Fruit fly (Drosophila melanogaster) whole organism, pupa: ENCODE results near the gene comm3.
A peak's percentile ranks its signal among the peaks of the same experiment; 100 is the strongest.

Experiments
- CG10348 ChIP-seq: fragments of 200-800 bp; sonication (Bioruptor generic); IDR thresholded peaks from 2 replicates; pipeline ENCODE4 v1.3.6; 2022; ENCODE audit warnings: missing biosample characterization, missing genetic modification characterization
- CG12605 ChIP-seq: fragments of 200-800 bp; sonication (Bioruptor generic); IDR thresholded peaks from 2 replicates; pipeline ENCODE4 v1.3.6; 2022; ENCODE audit warnings: missing biosample characterization, missing genetic modification characterization
- CG13204 ChIP-seq: fragments of 200-800 bp; sonication (Bioruptor generic); optimal IDR thresholded peaks from 2 replicates; lab custom pipeline; 2018; ENCODE audit warnings: missing biosample characterization, mild to moderate bottlenecking, missing genetic modification characterization, moderate library complexity
- CG14655 ChIP-seq: fragments of 200-800 bp; sonication (Bioruptor generic); optimal IDR thresholded peaks from 3 replicates; lab custom pipeline; 2017; ENCODE audit warnings: mild to moderate bottlenecking, missing biosample characterization, missing genetic modification reagents, missing genetic modification characterization
- CG15710 ChIP-seq: fragments of 200-800 bp; sonication (Bioruptor generic); optimal IDR thresholded peaks from 2 replicates; lab custom pipeline; 2018; ENCODE audit warnings: missing biosample characterization, mild to moderate bottlenecking, missing genetic modification characterization, moderate library complexity
- CG17806 ChIP-seq: fragments of 200-800 bp; sonication (Bioruptor generic); optimal IDR thresholded peaks from 2 replicates; lab custom pipeline; 2018; ENCODE audit warnings: missing biosample characterization, mild to moderate bottlenecking, missing genetic modification characterization, moderate library complexity
- CG32121 ChIP-seq: fragments of 200-800 bp; sonication (Bioruptor generic); IDR thresholded peaks from 2 replicates; pipeline ENCODE4 v1.3.6; 2022; ENCODE audit warnings: missing biosample characterization, missing genetic modification characterization
- CG34367 ChIP-seq: fragments of 200-800 bp; sonication (Bioruptor generic); optimal IDR thresholded peaks from 2 replicates; lab custom pipeline; 2018; ENCODE audit warnings: missing biosample characterization, mild to moderate bottlenecking, missing genetic modification characterization
- CG4496 ChIP-seq: fragments of 200-800 bp; sonication (Bioruptor generic); IDR thresholded peaks from 3 replicates; pipeline ENCODE4 v1.3.6; 2022; ENCODE audit warnings: missing biosample characterization, missing genetic modification characterization
- CG8159 ChIP-seq: fragments of 200-800 bp; sonication (Bioruptor generic); optimal IDR thresholded peaks from 3 replicates; lab custom pipeline; 2018; ENCODE audit warnings: missing biosample characterization, mild to moderate bottlenecking, missing genetic modification characterization, moderate library complexity
- CG8301 ChIP-seq: fragments of 200-800 bp; sonication (Bioruptor generic); optimal IDR thresholded peaks from 2 replicates; lab custom pipeline; 2018; ENCODE audit warnings: missing biosample characterization, mild to moderate bottlenecking, missing genetic modification characterization
- CG9948 ChIP-seq: fragments of 200-800 bp; sonication (Bioruptor generic); optimal IDR thresholded peaks from 2 replicates; lab custom pipeline; 2018; ENCODE audit warnings: missing biosample characterization, mild to moderate bottlenecking, missing genetic modification characterization, moderate library complexity
- D1 ChIP-seq: fragments of 200-800 bp; sonication (Bioruptor generic); optimal IDR thresholded peaks from 2 replicates; lab custom pipeline; 2018; ENCODE audit warnings: missing biosample characterization, mild to moderate bottlenecking, missing genetic modification characterization, moderate library complexity
- EcR ChIP-seq: fragments of 200-800 bp; sonication (Bioruptor generic); optimal IDR thresholded peaks from 3 replicates; lab custom pipeline; 2019; ENCODE audit warnings: missing biosample characterization, missing genetic modification characterization, mild to moderate bottlenecking, moderate library complexity, missing genetic modification reagents
- Ets98B ChIP-seq: fragments of 200-800 bp; sonication (Bioruptor generic); IDR thresholded peaks from 2 replicates; pipeline ENCODE4 v1.3.6; 2022; ENCODE audit warnings: missing biosample characterization, missing genetic modification characterization
- Pif1A ChIP-seq: fragments of 200-800 bp; sonication (Bioruptor generic); optimal IDR thresholded peaks from 3 replicates; lab custom pipeline; 2016; ENCODE audit warnings: missing biosample characterization, missing genetic modification characterization
- Pif1B ChIP-seq: fragments of 200-800 bp; sonication (Bioruptor generic); optimal IDR thresholded peaks from 3 replicates; lab custom pipeline; 2016; ENCODE audit warnings: missing biosample characterization, missing genetic modification characterization
- Snoo ChIP-seq: fragments of 200-800 bp; sonication (Bioruptor generic); optimal IDR thresholded peaks from 3 replicates; lab custom pipeline; 2017; ENCODE audit warnings: missing biosample characterization, mild to moderate bottlenecking, missing genetic modification characterization, inconsistent platforms
- fd96Ca ChIP-seq: fragments of 200-800 bp; sonication (Bioruptor generic); IDR thresholded peaks from 3 replicates; pipeline ENCODE4 v1.3.6; 2022; ENCODE audit warnings: missing biosample characterization, missing genetic modification characterization
- gl ChIP-seq: fragments of 200-800 bp; sonication (Bioruptor generic); optimal IDR thresholded peaks from 2 replicates; lab custom pipeline; 2018; ENCODE audit warnings: missing biosample characterization, mild to moderate bottlenecking, missing genetic modification characterization
- rn ChIP-seq: fragments of 200-800 bp; sonication (Bioruptor generic); IDR thresholded peaks from 2 replicates; pipeline ENCODE4 v1.3.6; 2022; ENCODE audit warnings: missing biosample characterization, missing genetic modification characterization

Gene comm3

DNA sequence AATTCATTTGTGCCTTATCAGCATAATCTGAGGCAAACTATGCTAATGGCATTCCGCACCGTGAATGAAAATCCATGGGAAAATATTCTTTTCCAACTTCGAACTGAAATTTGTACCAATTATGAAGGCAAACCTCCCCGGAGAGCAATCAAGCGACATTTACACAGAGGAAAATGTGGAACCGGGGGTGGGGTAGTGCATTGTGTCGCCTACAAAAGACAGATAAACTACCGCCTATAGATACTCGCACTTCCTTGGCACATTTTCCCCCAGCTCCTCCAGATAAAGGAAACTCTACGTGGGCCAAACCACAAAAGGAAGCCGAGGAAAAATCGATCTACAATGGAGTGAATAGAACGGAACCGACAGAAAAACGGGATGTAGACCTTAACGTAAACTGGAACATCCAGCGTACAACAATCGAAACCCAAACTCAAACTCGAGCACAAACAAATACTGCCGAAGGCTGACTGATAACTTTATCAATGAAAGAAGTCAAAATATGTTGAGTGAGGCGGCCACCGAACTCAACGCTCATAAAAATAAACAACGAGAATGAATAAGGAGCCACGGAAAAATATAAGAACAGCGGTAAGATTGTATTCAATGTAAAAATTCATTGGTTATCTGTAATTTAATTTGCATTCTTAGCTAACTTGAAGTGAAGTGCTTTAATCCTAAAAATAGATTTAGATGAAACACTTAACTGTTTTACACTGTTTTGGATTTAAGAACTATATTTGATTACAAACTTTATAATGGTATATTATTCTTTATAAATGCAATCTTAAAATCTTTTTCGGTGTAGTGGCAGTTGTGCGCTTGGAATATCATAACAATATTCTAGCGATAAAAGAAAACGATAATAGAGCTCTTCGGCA, 43.4 kb upstream of the comm3 start:
- TF ChIP-seq fd96Ca (GFP tag; lab: Robert Waterston, UW) (no peak), EcR (GFP tag; lab: Kevin White, UChicago) (peak; percentile 39), D1 (tag; lab: Kevin White, UChicago) (no peak), CG15710 (tag; lab: Kevin White, UChicago) (no peak), CG9948 (tag; lab: Kevin White, UChicago) (no peak)

DNA sequence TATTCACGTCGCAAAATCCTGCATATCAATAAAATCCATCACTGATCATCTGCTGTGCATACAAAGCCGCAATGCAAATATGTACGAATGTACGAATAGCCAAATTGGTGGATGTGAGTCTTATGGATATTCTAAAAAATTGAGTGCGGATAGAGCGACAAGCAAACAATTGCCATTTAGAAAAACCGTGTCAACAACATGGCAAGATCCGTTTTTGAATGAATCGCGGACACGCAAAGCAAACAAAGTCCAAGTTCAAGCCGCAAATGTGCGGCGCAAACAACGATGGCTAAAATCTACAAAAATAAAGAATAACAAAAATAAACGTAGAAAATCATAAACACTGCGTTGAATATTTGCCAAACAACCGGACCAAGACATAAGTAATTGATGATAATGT, 42.0 kb upstream of the comm3 start:
- TF ChIP-seq Snoo (tag; lab: Kevin White, UChicago) (no peak), CG8159 (no peak), CG32121 (GFP tag; lab: Robert Waterston, UW) (no peak), D1 (tag; lab: Kevin White, UChicago) (no peak), Pif1B (GFP tag; lab: Kevin White, UChicago) (no peak), EcR (GFP tag; lab: Kevin White, UChicago) (no peak), fd96Ca (GFP tag; lab: Robert Waterston, UW) (no peak), CG10348 (GFP tag; lab: Robert Waterston, UW) (no peak), CG34367 (tag; lab: Kevin White, UChicago) (no peak), CG4496 (GFP tag; lab: Robert Waterston, UW) (no peak), CG13204 (GFP tag; lab: Kevin White, UChicago) (no peak), rn (no peak), Ets98B (GFP tag; lab: Robert Waterston, UW) (no peak)

dm6 chr3L:15687802-15688201, 40.2 kb upstream of the comm3 start, which contains the start of gene CG34452:
TSS of gene CG34452 (minus strand) at chr3L:15687902.
- no peak for TF ChIP-seq gl (tag; lab: Kevin White, UChicago)
- TF ChIP-seq rn, result no peak
- TF ChIP-seq Pif1A, result no peak
- TF ChIP-seq fd96Ca (GFP tag; lab: Robert Waterston, UW), result no peak
- TF ChIP-seq CG10348 (GFP tag; lab: Robert Waterston, UW), result no peak
- TF ChIP-seq EcR (GFP tag; lab: Kevin White, UChicago), result no peak
- no peak for TF ChIP-seq CG15710 (tag; lab: Kevin White, UChicago)
- no peak for TF ChIP-seq CG13204 (GFP tag; lab: Kevin White, UChicago)
- TF ChIP-seq CG8301 (tag; lab: Kevin White, UChicago), result no peak
- no peak for TF ChIP-seq CG34367 (tag; lab: Kevin White, UChicago)
- TF ChIP-seq Snoo (tag; lab: Kevin White, UChicago), result no peak
- no peak for TF ChIP-seq CG17806 (tag; lab: Kevin White, UChicago)
- no peak for TF ChIP-seq CG14655 (GFP tag; lab: Kevin White, UChicago)
- no peak for TF ChIP-seq CG12605 (GFP tag; lab: Robert Waterston, UW)
- no peak for TF ChIP-seq CG4496 (GFP tag; lab: Robert Waterston, UW)
- TF ChIP-seq CG8159, result no peak
- TF ChIP-seq Ets98B (GFP tag; lab: Robert Waterston, UW), result no peak

DNA sequence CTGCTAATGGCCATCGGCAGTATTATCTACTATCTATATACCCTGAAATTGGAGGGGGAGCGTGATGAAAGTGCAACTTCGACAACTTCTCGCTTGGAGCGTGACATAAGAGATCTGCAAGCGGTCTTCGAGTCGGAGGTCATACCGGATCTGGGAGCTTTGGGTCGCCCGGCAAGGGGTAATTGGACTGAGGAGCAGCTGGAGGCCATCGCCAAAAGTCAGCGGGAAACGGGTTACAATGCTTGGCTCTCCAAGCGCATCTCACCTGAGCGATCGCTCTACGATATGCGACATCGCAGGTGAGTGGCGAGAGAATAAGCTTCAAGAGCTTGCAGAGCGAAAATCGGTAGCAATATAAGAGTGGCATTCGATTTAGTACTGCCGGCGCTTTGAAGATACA, 36.5 kb upstream of the comm3 start:
- TF ChIP-seq CG13204 (GFP tag; lab: Kevin White, UChicago) (peak; percentile 51), EcR (GFP tag; lab: Kevin White, UChicago) (no peak)

- TF ChIP-seq CG8301 (tag; lab: Kevin White, UChicago), result no peak
- no peak for TF ChIP-seq Pif1B (GFP tag; lab: Kevin White, UChicago)
- no peak for TF ChIP-seq CG13204 (GFP tag; lab: Kevin White, UChicago)
- TF ChIP-seq fd96Ca (GFP tag; lab: Robert Waterston, UW), result no peak
- TF ChIP-seq CG14655 (GFP tag; lab: Kevin White, UChicago), result no peak
- TF ChIP-seq D1 (tag; lab: Kevin White, UChicago), result no peak
- no peak for TF ChIP-seq CG8159
- TF ChIP-seq Snoo (tag; lab: Kevin White, UChicago), result no peak
- no peak for TF ChIP-seq rn
- no peak for TF ChIP-seq CG9948 (tag; lab: Kevin White, UChicago)
- TF ChIP-seq Ets98B (GFP tag; lab: Robert Waterston, UW), result no peak
- TF ChIP-seq CG32121 (GFP tag; lab: Robert Waterston, UW), result no peak
- TF ChIP-seq CG17806 (tag; lab: Kevin White, UChicago), result no peak
- TF ChIP-seq CG15710 (tag; lab: Kevin White, UChicago), result no peak
- no peak for TF ChIP-seq CG12605 (GFP tag; lab: Robert Waterston, UW)
- TF ChIP-seq EcR (GFP tag; lab: Kevin White, UChicago), result no peak
Observed at dm6 chr3L:15683345-15683922, 35.9 kb upstream of the comm3 start, which contains the start of the genes CG7579 and Pgant8. TSS of gene CG7579 (minus strand) at chr3L:15683445. TSS of gene Pgant8 (plus strand) at chr3L:15683872.

DNA sequence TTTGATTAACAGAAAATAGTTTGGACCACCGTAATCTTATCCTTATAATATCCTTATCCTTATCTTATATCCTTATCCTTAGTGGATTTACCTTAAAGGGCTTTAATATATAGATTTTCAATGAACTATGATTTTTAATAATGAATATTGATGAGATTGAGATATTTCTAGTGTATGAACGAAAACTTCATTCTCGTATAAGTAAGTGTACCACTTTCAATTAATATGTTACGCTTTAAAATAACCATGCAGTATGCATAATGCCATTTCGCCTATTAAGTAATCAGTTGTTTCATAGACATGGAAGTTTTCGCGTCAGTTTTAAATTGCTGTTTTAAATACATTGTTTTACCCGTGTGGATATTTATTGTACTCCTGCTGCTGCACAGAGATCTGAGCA, 31.9 kb upstream of the comm3 start, which contains the start of gene CG7304:
TSS of gene CG7304 (plus strand) at position 301 of the 400 bp plus-strand sequence.
- TF ChIP-seq CG8159, result no peak
- no peak for TF ChIP-seq gl (tag; lab: Kevin White, UChicago)
- TF ChIP-seq CG8301 (tag; lab: Kevin White, UChicago), result no peak
- no peak for TF ChIP-seq CG13204 (GFP tag; lab: Kevin White, UChicago)
- TF ChIP-seq CG32121 (GFP tag; lab: Robert Waterston, UW), result no peak
- no peak for TF ChIP-seq CG10348 (GFP tag; lab: Robert Waterston, UW)
- TF ChIP-seq CG14655 (GFP tag; lab: Kevin White, UChicago), result no peak
- TF ChIP-seq EcR (GFP tag; lab: Kevin White, UChicago), result no peak
- TF ChIP-seq CG12605 (GFP tag; lab: Robert Waterston, UW), result no peak
- TF ChIP-seq Pif1B (GFP tag; lab: Kevin White, UChicago), result no peak
- TF ChIP-seq Ets98B (GFP tag; lab: Robert Waterston, UW), result no peak
- TF ChIP-seq D1 (tag; lab: Kevin White, UChicago), result no peak
- no peak for TF ChIP-seq CG17806 (tag; lab: Kevin White, UChicago)
- TF ChIP-seq rn, result no peak
